Fruit fly (Drosophila melanogaster) whole organism, pupa: ENCODE data around the gene CG33641.

Experiments used
- CG14655 ChIP-seq: fragments of 200-800 bp; sonication (Bioruptor generic); optimal IDR thresholded peaks from 3 replicates; lab custom pipeline; 2017; ENCODE audit warnings: mild to moderate bottlenecking, missing biosample characterization, missing genetic modification reagents, missing genetic modification characterization
- CG32121 ChIP-seq: fragments of 200-800 bp; sonication (Bioruptor generic); IDR thresholded peaks from 2 replicates; pipeline ENCODE4 v1.3.6; 2022; ENCODE audit warnings: missing biosample characterization, missing genetic modification characterization
- CG8159 ChIP-seq: fragments of 200-800 bp; sonication (Bioruptor generic); optimal IDR thresholded peaks from 3 replicates; lab custom pipeline; 2018; ENCODE audit warnings: missing biosample characterization, mild to moderate bottlenecking, missing genetic modification characterization, moderate library complexity
- EcR ChIP-seq: fragments of 200-800 bp; sonication (Bioruptor generic); optimal IDR thresholded peaks from 3 replicates; lab custom pipeline; 2019; ENCODE audit warnings: missing biosample characterization, missing genetic modification characterization, mild to moderate bottlenecking, moderate library complexity, missing genetic modification reagents
- Pif1A ChIP-seq: fragments of 200-800 bp; sonication (Bioruptor generic); optimal IDR thresholded peaks from 3 replicates; lab custom pipeline; 2016; ENCODE audit warnings: missing biosample characterization, missing genetic modification characterization
- Snoo ChIP-seq: fragments of 200-800 bp; sonication (Bioruptor generic); optimal IDR thresholded peaks from 3 replicates; lab custom pipeline; 2017; ENCODE audit warnings: missing biosample characterization, mild to moderate bottlenecking, missing genetic modification characterization, inconsistent platforms
- fd96Ca ChIP-seq: fragments of 200-800 bp; sonication (Bioruptor generic); IDR thresholded peaks from 3 replicates; pipeline ENCODE4 v1.3.6; 2022; ENCODE audit warnings: missing biosample characterization, missing genetic modification characterization

DNA sequence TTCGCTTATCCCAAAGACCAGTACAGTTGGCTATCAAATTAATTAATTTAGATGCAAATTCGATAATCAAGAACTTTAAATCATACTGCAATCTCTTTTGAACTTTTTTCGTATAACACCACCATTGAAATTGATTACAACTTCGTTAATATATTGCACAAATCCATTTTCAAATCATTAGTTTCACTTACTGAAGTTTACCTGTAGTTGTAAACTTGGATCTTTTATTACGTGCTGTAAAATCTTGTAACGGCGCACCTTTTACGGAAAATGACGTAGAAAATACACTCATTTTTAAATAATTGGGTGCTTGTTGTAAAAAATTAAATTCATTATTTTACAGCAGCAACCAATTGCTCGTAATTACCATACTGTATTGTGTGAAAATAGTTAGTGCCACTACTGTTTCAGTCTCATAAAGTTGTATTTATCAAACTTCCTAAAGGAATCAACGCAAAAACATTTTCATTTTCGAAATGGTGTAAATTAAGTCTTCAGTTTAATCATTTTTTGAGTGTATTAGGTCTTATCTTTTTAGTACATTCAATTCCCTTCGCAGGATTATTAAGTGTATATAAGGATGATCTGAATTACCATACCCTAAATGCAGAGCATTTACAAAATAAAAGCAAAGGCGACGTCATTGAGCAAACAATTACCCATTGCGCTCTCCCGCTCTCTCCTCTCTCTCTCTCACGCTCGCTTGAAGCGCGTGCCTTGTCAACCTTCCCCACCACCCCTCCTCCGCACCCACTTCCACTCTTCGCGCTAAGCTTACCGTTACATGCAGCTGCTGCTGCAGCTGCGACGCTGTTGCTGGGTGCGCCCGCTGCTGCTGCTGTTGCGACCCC lies 16.4 kb upstream of the CG33641 start:
- TF ChIP-seq CG8159 (tag; lab: Kevin White, UChicago), result peak; percentile 24
- TF ChIP-seq CG14655 (GFP tag; lab: Kevin White, UChicago), result peak; percentile 27
- TF ChIP-seq Snoo (tag; lab: Kevin White, UChicago), result no peak
- TF ChIP-seq CG32121, result peak; percentile 39; the same call in 1 of the 2 replicates
- no peak for TF ChIP-seq EcR
- peak; percentile 20 for TF ChIP-seq Pif1A (GFP tag; lab: Kevin White, UChicago)
- TF ChIP-seq fd96Ca, result peak; percentile 8; the same call in 1 of the 3 replicates
